Worm (Caenorhabditis elegans) whole organism, young adult: ENCODE results near the gene W02B3.7.

ENCODE experiments used
- B0019.2 ChIP-seq: fragments of 200-800 bp; sonication (Bioruptor generic); conservative IDR thresholded peaks from 2 replicates; pipeline ENCODE4 v1.3.6; 2022; ENCODE audit warnings: missing genetic modification reagents, missing genetic modification characterization, missing compliant biosample characterization
- B0261.1 ChIP-seq: sonication (generic microtip); optimal IDR thresholded peaks from 2 replicates; lab custom pipeline; 2016; ENCODE audit warnings: mild to moderate bottlenecking, missing genetic modification characterization, moderate library complexity, missing compliant biosample characterization
- B0336.3 ChIP-seq: fragments of 200-800 bp; sonication (Bioruptor generic); IDR thresholded peaks from 2 replicates; pipeline ENCODE4 v1.3.6; 2022; ENCODE audit warnings: missing genetic modification characterization, missing compliant biosample characterization
- F23B12.7 ChIP-seq: sonication (generic microtip); optimal IDR thresholded peaks from 2 replicates; lab custom pipeline; 2017; ENCODE audit warnings: missing genetic modification characterization, mild to moderate bottlenecking, missing compliant biosample characterization, antibody characterized with exemption, moderate library complexity; ENCODE audit not compliant: insufficient read depth
- F33H1.4 ChIP-seq: fragments of 200-800 bp; sonication (Bioruptor generic); IDR thresholded peaks from 2 replicates; pipeline ENCODE4 v1.3.6; 2022; ENCODE audit warnings: missing genetic modification reagents, missing genetic modification characterization, missing compliant biosample characterization
- F37B4.10 ChIP-seq: fragments of 200-800 bp; sonication (Bioruptor generic); IDR thresholded peaks from 2 replicates; pipeline ENCODE4 v1.3.6; 2022; ENCODE audit warnings: missing genetic modification characterization, missing compliant biosample characterization
- F55B11.4 ChIP-seq: sonication (generic microtip); optimal IDR thresholded peaks from 2 replicates; lab custom pipeline; 2016; ENCODE audit warnings: missing compliant biosample characterization, missing genetic modification characterization, borderline replicate concordance; ENCODE audit not compliant: insufficient read depth
- K12H6.12 ChIP-seq: fragments of 200-800 bp; sonication (Bioruptor generic); optimal IDR thresholded peaks from 2 replicates; lab custom pipeline; 2018; ENCODE audit warnings: mild to moderate bottlenecking, missing genetic modification characterization, missing compliant biosample characterization
- aptf-2 ChIP-seq: fragments of 200-800 bp; sonication (Bioruptor generic); conservative IDR thresholded peaks from 2 replicates; pipeline ENCODE4 v1.3.6; 2022; ENCODE audit warnings: missing genetic modification reagents, missing genetic modification characterization, missing compliant biosample characterization
- athp-1 ChIP-seq: sonication (generic microtip); optimal IDR thresholded peaks from 2 replicates; lab custom pipeline; 2017; ENCODE audit warnings: mild to moderate bottlenecking, missing genetic modification characterization, missing compliant biosample characterization
- attf-5 ChIP-seq: fragments of 200-800 bp; sonication (Bioruptor generic); optimal IDR thresholded peaks from 2 replicates; lab custom pipeline; 2018; ENCODE audit warnings: mild to moderate bottlenecking, missing genetic modification characterization, missing compliant biosample characterization
- bed-2 ChIP-seq: fragments of 200-800 bp; sonication (Bioruptor generic); IDR thresholded peaks from 2 replicates; pipeline ENCODE4 v1.3.6; 2022; ENCODE audit warnings: missing genetic modification reagents, missing genetic modification characterization, missing compliant biosample characterization
- ccch-3 ChIP-seq: fragments of 200-800 bp; sonication (Bioruptor generic); optimal IDR thresholded peaks from 2 replicates; lab custom pipeline; 2018; ENCODE audit warnings: mild to moderate bottlenecking, missing genetic modification characterization, missing compliant biosample characterization
- cebp-1 ChIP-seq, 2 experiments: fragments of 200-800 bp in 1 of 2; sonication (Bioruptor generic) in 1 of 2; sonication (generic microtip) in 1 of 2; IDR thresholded peaks in 1 of 2; optimal IDR thresholded peaks in 1 of 2; 2 replicates each; pipeline versions ENCODE4 v1.3.6 to Lab custom; 2017 to 2022; ENCODE audit warnings: missing compliant biosample characterization in 2 of 2, missing genetic modification characterization in 2 of 2, mild to moderate bottlenecking in 1 of 2, missing genetic modification reagents in 1 of 2, moderate library complexity in 1 of 2
- ceh-100 ChIP-seq: fragments of 200-800 bp; sonication (Bioruptor generic); IDR thresholded peaks from 2 replicates; pipeline ENCODE4 v1.3.6; 2022; ENCODE audit warnings: missing genetic modification reagents, missing genetic modification characterization, missing compliant biosample characterization
- die-1 ChIP-seq: sonication (generic microtip); optimal IDR thresholded peaks from 2 replicates; lab custom pipeline; 2016; ENCODE audit warnings: missing genotype, mild to moderate bottlenecking, missing genetic modification characterization, missing compliant biosample characterization
- efl-1 ChIP-seq: fragments of 150-350 bp; optimal IDR thresholded peaks from 2 replicates; lab custom pipeline; 2014; ENCODE audit warnings: missing biosample characterization, missing genetic modification reagents, missing genetic modification characterization
- egrh-3 ChIP-seq: fragments of 200-800 bp; sonication (Bioruptor generic); IDR thresholded peaks from 2 replicates; pipeline ENCODE4 v1.3.6; 2022; ENCODE audit warnings: missing genetic modification reagents, missing genetic modification characterization, missing compliant biosample characterization
- lag-1 ChIP-seq: fragments of 200-800 bp; sonication (Bioruptor generic); IDR thresholded peaks from 2 replicates; pipeline ENCODE4 v1.3.6; 2022; ENCODE audit warnings: missing genetic modification reagents, missing genetic modification characterization, missing compliant biosample characterization
- let-526 ChIP-seq: fragments of 200-800 bp; sonication (Bioruptor generic); IDR thresholded peaks from 2 replicates; pipeline ENCODE4 v1.3.6; 2022; ENCODE audit warnings: missing genetic modification reagents, missing genetic modification characterization, missing compliant biosample characterization
- let-607 ChIP-seq, 2 experiments: fragments of 200-800 bp in 1 of 2; sonication (Bioruptor generic) in 1 of 2; sonication (generic microtip) in 1 of 2; optimal IDR thresholded peaks; 2 replicates each; lab custom pipeline; 2016 to 2018; ENCODE audit warnings: mild to moderate bottlenecking in 2 of 2, missing compliant biosample characterization in 2 of 2, missing genetic modification characterization in 2 of 2, moderate library complexity in 2 of 2, missing genotype in 1 of 2
- lin-26 ChIP-seq: fragments of 200-800 bp; sonication (Bioruptor generic); IDR thresholded peaks from 2 replicates; pipeline ENCODE4 v1.3.6; 2022; ENCODE audit warnings: missing genetic modification reagents, missing genetic modification characterization, missing compliant biosample characterization
- lin-40 ChIP-seq: sonication (generic microtip); optimal IDR thresholded peaks from 2 replicates; lab custom pipeline; 2016; ENCODE audit warnings: missing genetic modification characterization, mild to moderate bottlenecking, missing compliant biosample characterization, missing genotype, missing genetic modification reagents
- lin-54 ChIP-seq: fragments of 200-800 bp; sonication (Bioruptor generic); optimal IDR thresholded peaks from 2 replicates; lab custom pipeline; 2018; ENCODE audit warnings: mild to moderate bottlenecking, missing genetic modification characterization, missing compliant biosample characterization
- lsl-1 ChIP-seq: fragments of 200-800 bp; sonication (Bioruptor generic); optimal IDR thresholded peaks from 2 replicates; lab custom pipeline; 2018; ENCODE audit warnings: mild to moderate bottlenecking, missing genetic modification characterization, moderate library complexity, missing compliant biosample characterization
- madf-10 ChIP-seq: sonication (generic microtip); optimal IDR thresholded peaks from 2 replicates; lab custom pipeline; 2016; ENCODE audit warnings: mild to moderate bottlenecking, missing genetic modification characterization, missing compliant biosample characterization
- madf-3 ChIP-seq: fragments of 200-800 bp; sonication (Bioruptor generic); IDR thresholded peaks from 2 replicates; pipeline ENCODE4 v1.3.6; 2022; ENCODE audit warnings: missing genetic modification reagents, missing genetic modification characterization, missing compliant biosample characterization
- madf-8 ChIP-seq: fragments of 200-800 bp; sonication (Bioruptor generic); conservative IDR thresholded peaks from 2 replicates; pipeline ENCODE4 v1.3.6; 2022; ENCODE audit warnings: missing genetic modification reagents, missing genetic modification characterization, missing compliant biosample characterization
- mcd-1 ChIP-seq: fragments of 200-800 bp; sonication (Bioruptor generic); IDR thresholded peaks from 2 replicates; pipeline ENCODE4 v1.3.6; 2022; ENCODE audit warnings: missing genetic modification reagents, missing genetic modification characterization, missing compliant biosample characterization
- mes-4 ChIP-seq: sonication (generic microtip); optimal IDR thresholded peaks from 2 replicates; lab custom pipeline; 2016; ENCODE audit warnings: missing genotype, missing genetic modification characterization, missing compliant biosample characterization
- nfyb-1 ChIP-seq: fragments of 200-800 bp; sonication (Bioruptor generic); IDR thresholded peaks from 2 replicates; pipeline ENCODE4 v1.3.6; 2022; ENCODE audit warnings: missing genetic modification reagents, missing genetic modification characterization, missing compliant biosample characterization
- nhr-80 ChIP-seq: sonication (generic microtip); optimal IDR thresholded peaks from 2 replicates; lab custom pipeline; 2016; ENCODE audit warnings: missing genetic modification characterization, missing compliant biosample characterization
- pbrm-1 ChIP-seq: fragments of 200-800 bp; sonication (Bioruptor generic); IDR thresholded peaks from 2 replicates; pipeline ENCODE4 v1.3.6; 2022; ENCODE audit warnings: missing genetic modification reagents, missing genetic modification characterization, missing compliant biosample characterization
- pha-4 ChIP-seq: fragments of 150-350 bp; sonication (generic microtip); optimal IDR thresholded peaks from 2 replicates; lab custom pipeline; 2014; ENCODE audit warnings: missing biosample characterization, missing genetic modification reagents, missing genetic modification characterization
- rec-8 ChIP-seq, 2 experiments: sonication (generic microtip); optimal IDR thresholded peaks; 2 replicates each; lab custom pipeline; 2016; ENCODE audit warnings: mild to moderate bottlenecking in 2 of 2, missing genetic modification characterization in 2 of 2, missing genetic modification reagents in 2 of 2, missing genotype in 2 of 2, missing biosample characterization in 1 of 2, missing compliant biosample characterization in 1 of 2, moderate library complexity in 1 of 2
- snpc-1.3 ChIP-seq: sonication (generic microtip); optimal IDR thresholded peaks from 2 replicates; lab custom pipeline; 2017; ENCODE audit warnings: missing genetic modification characterization, mild to moderate bottlenecking, missing compliant biosample characterization, antibody characterized with exemption, moderate library complexity, missing genotype, missing genetic modification reagents; ENCODE audit not compliant: insufficient read depth
- snpc-4 ChIP-seq, 5 experiments: fragments of 150-350 bp in 1 of 5; sonication (generic microtip) in 4 of 5; optimal IDR thresholded peaks; 2 replicates each; lab custom pipeline; 2014 to 2018; ENCODE audit warnings: missing genetic modification characterization in 5 of 5, missing biosample characterization in 3 of 5, antibody characterized with exemption in 2 of 5, mild to moderate bottlenecking in 2 of 5, missing compliant biosample characterization in 2 of 5, missing genotype in 2 of 5, moderate library complexity in 2 of 5, missing genetic modification reagents in 1 of 5
- somi-1 ChIP-seq: fragments of 200-800 bp; sonication (Bioruptor generic); optimal IDR thresholded peaks from 2 replicates; lab custom pipeline; 2018; ENCODE audit warnings: mild to moderate bottlenecking, missing genetic modification characterization, missing compliant biosample characterization
- unc-130 ChIP-seq: sonication (generic microtip); optimal IDR thresholded peaks from 2 replicates; lab custom pipeline; 2016; ENCODE audit warnings: missing genetic modification reagents, missing genetic modification characterization, missing compliant biosample characterization
- ztf-18 ChIP-seq: sonication (generic microtip); optimal IDR thresholded peaks from 2 replicates; lab custom pipeline; 2016; ENCODE audit warnings: missing genotype, mild to moderate bottlenecking, missing genetic modification characterization, missing compliant biosample characterization
- ztf-22 ChIP-seq: fragments of 200-800 bp; sonication (Bioruptor generic); optimal IDR thresholded peaks from 2 replicates; lab custom pipeline; 2018; ENCODE audit warnings: mild to moderate bottlenecking, missing genetic modification characterization, moderate library complexity, missing compliant biosample characterization
- ztf-25 ChIP-seq: fragments of 200-800 bp; sonication (Bioruptor generic); IDR thresholded peaks from 2 replicates; pipeline ENCODE4 v1.3.6; 2022; ENCODE audit warnings: missing genetic modification reagents, missing genetic modification characterization, missing compliant biosample characterization
- ztf-26 ChIP-seq: sonication (generic microtip); optimal IDR thresholded peaks from 2 replicates; lab custom pipeline; 2017; ENCODE audit warnings: missing genetic modification characterization, missing compliant biosample characterization
- ztf-28 ChIP-seq: fragments of 200-800 bp; sonication (Bioruptor generic); IDR thresholded peaks from 2 replicates; pipeline ENCODE4 v1.3.6; 2022; ENCODE audit warnings: missing genetic modification reagents, missing genetic modification characterization, missing compliant biosample characterization
- ztf-3 ChIP-seq: fragments of 200-800 bp; sonication (Bioruptor generic); optimal IDR thresholded peaks from 2 replicates; lab custom pipeline; 2018; ENCODE audit warnings: mild to moderate bottlenecking, missing genetic modification characterization, missing compliant biosample characterization

Gene W02B3.7

ce11 chrIII:640198-640803, 51.5 kb downstream of the W02B3.7 start, which contains the start of the genes tag-266 and tag-267:
Gene tag-266 (minus strand): TSS chrIII:640226.
Gene tag-267 (plus strand): TSS chrIII:640790.
- TF ChIP-seq lin-54 (GFP tag; lab: Kevin White, UChicago) (peak; percentile 8), nhr-80 (tag; lab: Kevin White, UChicago) (peak; percentile 12), ztf-18 (tag; lab: Kevin White, UChicago) (peak; percentile 76), mes-4 (tag; lab: Kevin White, UChicago) (no peak), let-526 (GFP tag; lab: Robert Waterston, UW) (no peak), B0019.2 (GFP tag; lab: Robert Waterston, UW) (0 out of 2 replicates have a peak, but pooled peaks have one; percentile 31), cebp-1 (GFP tag; IDR thresholded peaks at IDR 0.05; lab: Robert Waterston, UW) (peak; percentile 41; the same call in 1 of the 2 replicates), cebp-1 (tag; optimal IDR thresholded peaks at IDR 0.05; lab: Kevin White, UChicago) (peak; percentile 62), ztf-22 (GFP tag; lab: Kevin White, UChicago) (no peak), F23B12.7 (tag; lab: Kevin White, UChicago) (no peak), K12H6.12 (tag; lab: Kevin White, UChicago) (peak; percentile 82), lsl-1 (GFP tag; lab: Kevin White, UChicago) (peak; percentile 47), lin-26 (GFP tag; lab: Robert Waterston, UW) (no peak), madf-8 (GFP tag; lab: Robert Waterston, UW) (no peak), lag-1 (GFP tag; lab: Robert Waterston, UW) (no peak), die-1 (tag; lab: Kevin White, UChicago) (peak; percentile 9), pbrm-1 (no peak), ztf-28 (0 out of 2 replicates have a peak, but pooled peaks have one; percentile 15), ccch-3 (GFP tag; lab: Kevin White, UChicago) (peak; percentile 51), efl-1 (no peak), nfyb-1 (GFP tag; lab: Robert Waterston, UW) (no peak), F37B4.10 (GFP tag; lab: Robert Waterston, UW) (no peak), unc-130 (GFP tag; lab: Kevin White, UChicago) (peak; percentile 59), pha-4 (tag; lab: Kevin White, UChicago) (no peak), lin-40 (tag; lab: Kevin White, UChicago) (peak; percentile 68), B0336.3 (GFP tag; lab: Robert Waterston, UW) (no peak), egrh-3 (GFP tag; lab: Robert Waterston, UW) (0 out of 2 replicates have a peak, but pooled peaks have one; percentile 16), snpc-1.3 (tag; lab: Kevin White, UChicago) (peak; percentile 48), snpc-4 (GFP tag; optimal IDR thresholded peaks at IDR 0.05; lab: Kevin White, UChicago) (no peak), snpc-4 (tag; optimal IDR thresholded peaks at IDR 0.05; lab: Kevin White, UChicago) (peak in 2 of 4 experiments; percentile 2 to 40), bed-2 (GFP tag; lab: Robert Waterston, UW) (0 out of 2 replicates have a peak, but pooled peaks have one; percentile 17), madf-10 (tag; lab: Kevin White, UChicago) (peak; percentile 71), let-607 (tag; optimal IDR thresholded peaks at IDR 0.05; lab: Kevin White, UChicago) (peak in 1 of 2 experiments; percentile 25), ztf-25 (GFP tag; lab: Robert Waterston, UW) (no peak), F33H1.4 (no peak), ztf-26 (tag; lab: Kevin White, UChicago) (no peak), mcd-1 (GFP tag; lab: Robert Waterston, UW) (peak; percentile 90), ztf-3 (GFP tag; lab: Kevin White, UChicago) (no peak), aptf-2 (GFP tag; lab: Robert Waterston, UW) (peak; percentile 47; the same call in 1 of the 2 replicates), B0261.1 (tag; lab: Kevin White, UChicago) (peak; percentile 6), madf-3 (GFP tag; lab: Robert Waterston, UW) (no peak), ceh-100 (GFP tag; lab: Robert Waterston, UW) (peak; percentile 97), athp-1 (tag; lab: Kevin White, UChicago) (peak; percentile 53), somi-1 (GFP tag; lab: Kevin White, UChicago) (no peak), attf-5 (GFP tag; lab: Kevin White, UChicago) (peak; percentile 84), F55B11.4 (tag; lab: Kevin White, UChicago) (no peak), rec-8 (tag; optimal IDR thresholded peaks at IDR 0.05; lab: Kevin White, UChicago) (peak in 1 of 2 experiments; percentile 16)
